Worm (Caenorhabditis elegans): ENCODE data around the gene clec-158.

DNA sequence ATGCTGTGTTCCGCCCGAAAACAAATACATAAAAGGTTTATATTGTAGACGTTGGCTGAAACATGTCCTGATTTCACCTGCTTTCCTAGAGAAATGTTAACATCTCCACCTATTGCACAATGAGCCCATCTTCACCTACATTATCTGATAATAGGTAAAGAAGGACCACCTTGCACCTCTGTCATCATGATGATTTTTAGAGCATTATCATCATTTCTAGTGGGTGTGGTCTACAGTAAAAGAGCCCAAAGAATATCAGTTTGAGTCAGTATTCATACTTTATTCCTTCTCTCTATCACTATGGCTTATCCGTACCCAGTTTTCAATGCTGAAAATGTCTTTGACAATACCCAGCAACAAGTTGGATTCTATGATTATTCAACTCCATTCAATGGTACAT lies 24.8 kb upstream of the clec-158 start, which contains the start of gene med-2:
- no peak for TF ChIP-seq ceh-82 (tag; optimal IDR thresholded peaks at IDR 0.05)
- TF ChIP-seq nhr-77 (tag; optimal IDR thresholded peaks at IDR 0.05) = no peak
- no peak for TF ChIP-seq ztf-11 (tag; optimal IDR thresholded peaks at IDR 0.05)
- no peak for TF ChIP-seq fos-1 (tag; optimal IDR thresholded peaks at IDR 0.05)
- no peak for TF ChIP-seq mdl-1 (tag; optimal IDR thresholded peaks at IDR 0.05)
- TF ChIP-seq nhr-237 (tag; optimal IDR thresholded peaks at IDR 0.05) = no peak

Data from whole organism, L2 larva.